Worm (Caenorhabditis elegans) whole organism, L4 larva: ENCODE results near the gene F59F5.3.

Experiments
- D1046.2 ChIP-seq: fragments of 200-800 bp; sonication (Bioruptor generic); IDR thresholded peaks from 2 replicates; pipeline ENCODE4 v1.3.6; 2022; ENCODE audit warnings: missing genetic modification characterization, missing compliant biosample characterization
- F10B5.3 ChIP-seq: sonication (generic microtip); optimal IDR thresholded peaks from 2 replicates; lab custom pipeline; 2016; ENCODE audit warnings: mild to moderate bottlenecking, missing genetic modification characterization, missing compliant biosample characterization
- F49E8.2 ChIP-seq: sonication (generic microtip); optimal IDR thresholded peaks from 2 replicates; lab custom pipeline; 2016; ENCODE audit warnings: missing compliant biosample characterization, mild to moderate bottlenecking, missing genetic modification characterization, borderline replicate concordance
- T20F7.1 ChIP-seq: fragments of 200-800 bp; sonication (Bioruptor generic); optimal IDR thresholded peaks from 2 replicates; lab custom pipeline; 2018; ENCODE audit warnings: mild to moderate bottlenecking, missing genetic modification characterization, missing compliant biosample characterization
- T26A8.4 ChIP-seq: fragments of 200-800 bp; sonication (Bioruptor generic); IDR thresholded peaks from 2 replicates; pipeline ENCODE4 v1.3.6; 2022; ENCODE audit warnings: missing genetic modification characterization, missing compliant biosample characterization
- Y48G9A.11 ChIP-seq: fragments of 200-800 bp; sonication (Bioruptor generic); IDR thresholded peaks from 2 replicates; pipeline ENCODE4 v1.3.6; 2022; ENCODE audit warnings: missing genetic modification reagents, missing genetic modification characterization, missing compliant biosample characterization
- Y75B8A.6 ChIP-seq: fragments of 200-800 bp; sonication (Bioruptor generic); IDR thresholded peaks from 2 replicates; pipeline ENCODE4 v1.3.6; 2022; ENCODE audit warnings: missing genetic modification reagents, missing genetic modification characterization, missing compliant biosample characterization
- ZK546.5 ChIP-seq, 2 experiments: sonication (generic microtip); optimal IDR thresholded peaks; 2 replicates each; lab custom pipeline; 2017; ENCODE audit warnings: missing biosample characterization in 2 of 2, missing genetic modification characterization in 2 of 2
- ceh-28 ChIP-seq: fragments of 150-350 bp; optimal IDR thresholded peaks from 2 replicates; lab custom pipeline; 2014; ENCODE audit warnings: missing biosample characterization, missing genetic modification reagents, missing genetic modification characterization
- ceh-32 ChIP-seq: sonication (generic microtip); optimal IDR thresholded peaks from 2 replicates; lab custom pipeline; 2016; ENCODE audit warnings: mild to moderate bottlenecking, missing genetic modification characterization, missing compliant biosample characterization; ENCODE audit not compliant: poor library complexity
- ceh-82 ChIP-seq: sonication (generic microtip); optimal IDR thresholded peaks from 2 replicates; lab custom pipeline; 2017; ENCODE audit warnings: missing biosample characterization, missing genetic modification characterization
- cey-2 ChIP-seq: sonication (generic microtip); optimal IDR thresholded peaks from 3 replicates; lab custom pipeline; 2017; ENCODE audit warnings: missing genetic modification characterization, mild to moderate bottlenecking, missing compliant biosample characterization, antibody characterized with exemption, borderline replicate concordance; ENCODE audit not compliant: insufficient read depth
- daf-19 ChIP-seq: fragments of 200-800 bp; sonication (Bioruptor generic); conservative IDR thresholded peaks from 2 replicates; pipeline ENCODE4 v1.3.6; 2022; ENCODE audit warnings: missing genetic modification characterization, missing compliant biosample characterization
- dmd-6 ChIP-seq: fragments of 200-800 bp; sonication (Bioruptor generic); IDR thresholded peaks from 2 replicates; pipeline ENCODE4 v1.3.6; 2022; ENCODE audit warnings: missing genetic modification reagents, missing genetic modification characterization, missing compliant biosample characterization
- dmd-8 ChIP-seq: fragments of 200-800 bp; sonication (Bioruptor generic); IDR thresholded peaks from 2 replicates; pipeline ENCODE4 v1.3.6; 2022; ENCODE audit warnings: missing genetic modification characterization, missing compliant biosample characterization
- dve-1 ChIP-seq: sonication (generic microtip); optimal IDR thresholded peaks from 2 replicates; lab custom pipeline; 2017; ENCODE audit warnings: antibody characterized with exemption, mild to moderate bottlenecking, missing genetic modification characterization, missing compliant biosample characterization; ENCODE audit not compliant: insufficient read depth
- egl-43 ChIP-seq: fragments of 200-800 bp; sonication (Bioruptor generic); IDR thresholded peaks from 2 replicates; pipeline ENCODE4 v1.3.6; 2022; ENCODE audit warnings: missing genetic modification reagents, missing genetic modification characterization, missing compliant biosample characterization
- fos-1 ChIP-seq: fragments of 150-350 bp; optimal IDR thresholded peaks from 2 replicates; lab custom pipeline; 2014; ENCODE audit warnings: missing biosample characterization, missing genetic modification characterization
- gei-8 ChIP-seq: fragments of 200-800 bp; sonication (Bioruptor generic); optimal IDR thresholded peaks from 2 replicates; lab custom pipeline; 2018; ENCODE audit warnings: mild to moderate bottlenecking, missing genetic modification characterization, missing compliant biosample characterization
- hlh-30 ChIP-seq: sonication (generic microtip); optimal IDR thresholded peaks from 2 replicates; lab custom pipeline; 2017; ENCODE audit warnings: antibody characterized with exemption, mild to moderate bottlenecking, missing genetic modification characterization, missing compliant biosample characterization; ENCODE audit not compliant: insufficient read depth
- lin-1 ChIP-seq: fragments of 200-800 bp; sonication (Bioruptor generic); IDR thresholded peaks from 2 replicates; pipeline ENCODE4 v1.3.6; 2022; ENCODE audit warnings: missing genetic modification reagents, missing genetic modification characterization, missing compliant biosample characterization
- lin-38 ChIP-seq: fragments of 200-800 bp; sonication (Bioruptor generic); IDR thresholded peaks from 2 replicates; pipeline ENCODE4 v1.3.6; 2022; ENCODE audit warnings: missing genetic modification reagents, missing genetic modification characterization, missing compliant biosample characterization
- lir-3 ChIP-seq: sonication (generic microtip); optimal IDR thresholded peaks from 2 replicates; lab custom pipeline; 2016; ENCODE audit warnings: mild to moderate bottlenecking, missing genetic modification characterization, missing compliant biosample characterization
- madf-9 ChIP-seq: fragments of 200-800 bp; sonication (Bioruptor generic); conservative IDR thresholded peaks from 2 replicates; pipeline ENCODE4 v1.3.6; 2022; ENCODE audit warnings: missing genetic modification reagents, missing genetic modification characterization, missing compliant biosample characterization
- mdl-1 ChIP-seq, 2 experiments: fragments of 150-350 bp in 1 of 2; sonication (generic microtip) in 1 of 2; optimal IDR thresholded peaks; 2 replicates each; lab custom pipeline; 2014 to 2017; ENCODE audit warnings: missing biosample characterization in 2 of 2, missing genetic modification characterization in 2 of 2
- mep-1 ChIP-seq: fragments of 150-350 bp; sonication (generic microtip); optimal IDR thresholded peaks from 3 replicates; lab custom pipeline; 2014; ENCODE audit warnings: missing biosample characterization, missing genetic modification characterization
- mes-2 ChIP-seq: sonication (generic microtip); optimal IDR thresholded peaks from 2 replicates; lab custom pipeline; 2016; ENCODE audit warnings: missing genotype, mild to moderate bottlenecking, missing genetic modification characterization, missing compliant biosample characterization; ENCODE audit not compliant: poor library complexity, severe bottlenecking
- nhr-10 ChIP-seq: fragments of 150-350 bp; optimal IDR thresholded peaks from 2 replicates; lab custom pipeline; 2014; ENCODE audit warnings: missing biosample characterization, missing genetic modification characterization
- nhr-102 ChIP-seq: sonication (generic microtip); optimal IDR thresholded peaks from 2 replicates; lab custom pipeline; 2016; ENCODE audit warnings: mild to moderate bottlenecking, missing genetic modification characterization, moderate library complexity, missing compliant biosample characterization
- nhr-237 ChIP-seq: sonication (generic microtip); optimal IDR thresholded peaks from 2 replicates; lab custom pipeline; 2017; ENCODE audit warnings: missing biosample characterization, missing genetic modification characterization
- nhr-77 ChIP-seq: fragments of 150-350 bp; optimal IDR thresholded peaks from 2 replicates; lab custom pipeline; 2014; ENCODE audit warnings: missing biosample characterization, missing genetic modification characterization
- php-3 ChIP-seq: fragments of 200-800 bp; sonication (Bioruptor generic); IDR thresholded peaks from 2 replicates; pipeline ENCODE4 v1.3.6; 2022; ENCODE audit warnings: missing genetic modification reagents, missing genetic modification characterization, missing compliant biosample characterization
- saeg-2 ChIP-seq: fragments of 200-800 bp; sonication (Bioruptor generic); IDR thresholded peaks from 2 replicates; pipeline ENCODE4 v1.3.6; 2022; ENCODE audit warnings: missing genetic modification reagents, missing genetic modification characterization, missing compliant biosample characterization
- set-16 ChIP-seq: fragments of 200-800 bp; sonication (Bioruptor generic); IDR thresholded peaks from 2 replicates; pipeline ENCODE4 v1.3.6; 2022; ENCODE audit warnings: missing genetic modification reagents, missing genetic modification characterization, missing compliant biosample characterization
- snpc-1.2 ChIP-seq: fragments of 200-800 bp; sonication (Bioruptor generic); IDR thresholded peaks from 2 replicates; pipeline ENCODE4 v1.3.6; 2022; ENCODE audit warnings: missing genetic modification reagents, missing genetic modification characterization, missing compliant biosample characterization
- snpc-4 ChIP-seq: fragments of 150-350 bp; optimal IDR thresholded peaks from 2 replicates; lab custom pipeline; 2014; ENCODE audit warnings: missing biosample characterization, missing genetic modification characterization
- spr-3 ChIP-seq: fragments of 200-800 bp; sonication (Bioruptor generic); optimal IDR thresholded peaks from 2 replicates; lab custom pipeline; 2018; ENCODE audit warnings: mild to moderate bottlenecking, missing genetic modification characterization, missing compliant biosample characterization
- unc-130 ChIP-seq: sonication (generic microtip); optimal IDR thresholded peaks from 2 replicates; lab custom pipeline; 2016; ENCODE audit warnings: missing genetic modification reagents, missing genetic modification characterization, missing compliant biosample characterization
- unc-39 ChIP-seq: sonication (generic microtip); optimal IDR thresholded peaks from 2 replicates; lab custom pipeline; 2017; ENCODE audit warnings: missing biosample characterization, missing genetic modification characterization
- unc-62 ChIP-seq, 3 experiments: fragments of 150-350 bp in 1 of 3; sonication (generic microtip); optimal IDR thresholded peaks in 2 of 3; peaks in 1 of 3; 1 replicate in 1 of 3; 2 replicates in 2 of 3; lab custom pipeline; 2014 to 2017; ENCODE audit warnings: missing biosample characterization in 3 of 3, missing genetic modification characterization in 3 of 3, missing genetic modification reagents in 3 of 3, missing genotype in 1 of 3
- zag-1 ChIP-seq: fragments of 150-350 bp; optimal IDR thresholded peaks from 2 replicates; lab custom pipeline; 2014; ENCODE audit warnings: missing biosample characterization, missing genetic modification characterization
- zfp-2 ChIP-seq: sonication (generic microtip); optimal IDR thresholded peaks from 2 replicates; lab custom pipeline; 2016; ENCODE audit warnings: mild to moderate bottlenecking, missing genetic modification characterization, missing compliant biosample characterization
- zfp-3 ChIP-seq: fragments of 200-800 bp; sonication (Bioruptor generic); conservative IDR thresholded peaks from 2 replicates; pipeline ENCODE4 v1.3.6; 2022; ENCODE audit warnings: missing genetic modification reagents, missing genetic modification characterization, missing compliant biosample characterization

F59F5.3 gene

DNA sequence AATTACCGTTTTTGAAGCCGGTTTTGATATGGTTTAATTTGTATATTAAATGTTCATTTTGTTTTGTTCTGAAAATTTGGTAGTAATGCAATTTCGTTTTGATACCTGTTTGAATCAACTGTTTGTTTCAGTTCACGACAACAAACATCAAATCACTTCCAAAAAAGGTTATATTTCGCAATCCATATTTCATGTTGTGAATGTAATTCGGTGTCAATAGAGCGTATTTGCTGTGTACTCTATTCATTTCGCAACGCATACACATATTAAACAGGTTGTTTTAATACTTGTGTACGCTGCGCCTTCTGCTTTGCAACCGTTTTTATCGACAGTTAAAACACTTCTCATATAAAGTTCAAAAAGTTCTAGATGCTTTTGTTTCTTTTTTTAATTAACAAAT is 34.2 kb upstream of the F59F5.3 start (continued):
- TF ChIP-seq spr-3 (GFP tag; lab: Kevin White, UChicago) (no peak), nhr-237 (tag; lab: Kevin White, UChicago) (no peak), Y48G9A.11 (no peak), nhr-77 (tag; lab: Kevin White, UChicago) (peak; percentile 91), F10B5.3 (tag; lab: Kevin White, UChicago) (no peak), zfp-2 (tag; lab: Kevin White, UChicago) (no peak), T26A8.4 (GFP tag; lab: Robert Waterston, UW) (no peak), Y75B8A.6 (GFP tag; lab: Robert Waterston, UW) (no peak), dve-1 (tag; lab: Kevin White, UChicago) (peak; percentile 56), lin-38 (GFP tag; lab: Robert Waterston, UW) (peak; percentile 89)
- TF ChIP-seq, all 104 proteins: peak for 25

DNA sequence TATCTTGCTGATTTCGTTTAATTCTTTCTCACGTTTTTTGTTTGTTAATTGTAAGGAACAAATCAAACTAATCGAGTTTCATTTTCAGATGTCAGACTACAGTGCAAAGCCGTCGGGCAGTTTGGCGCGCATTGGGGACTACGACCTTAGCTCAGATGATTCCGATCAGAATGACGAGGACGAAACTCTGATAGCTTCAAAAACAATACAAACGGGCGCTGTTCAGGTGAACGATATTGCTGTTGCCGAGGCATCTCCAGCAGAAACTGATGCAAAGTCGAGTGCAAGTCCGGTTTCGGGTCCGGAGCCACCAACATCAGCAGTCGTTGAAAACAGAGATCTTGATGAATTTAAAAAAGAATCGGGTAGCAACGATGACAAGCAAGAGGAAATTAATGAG is 27.0 kb upstream of the F59F5.3 start, which contains the start of gene bet-2:
TSS of gene bet-2 (plus strand) at position 89 of the 400 bp plus-strand sequence.
- TF ChIP-seq unc-62 (GFP tag; optimal IDR thresholded peaks at IDR 0.05 in 1 of 2; lab: Kevin White, UChicago) (peak in 1 of 2 experiments; percentile 97), unc-62 (tag; optimal IDR thresholded peaks at IDR 0.05; lab: Kevin White, UChicago) (no peak), unc-130 (no peak), dve-1 (tag; lab: Kevin White, UChicago) (no peak), saeg-2 (no peak)
- TF ChIP-seq, all 104 proteins: peak for 1

DNA sequence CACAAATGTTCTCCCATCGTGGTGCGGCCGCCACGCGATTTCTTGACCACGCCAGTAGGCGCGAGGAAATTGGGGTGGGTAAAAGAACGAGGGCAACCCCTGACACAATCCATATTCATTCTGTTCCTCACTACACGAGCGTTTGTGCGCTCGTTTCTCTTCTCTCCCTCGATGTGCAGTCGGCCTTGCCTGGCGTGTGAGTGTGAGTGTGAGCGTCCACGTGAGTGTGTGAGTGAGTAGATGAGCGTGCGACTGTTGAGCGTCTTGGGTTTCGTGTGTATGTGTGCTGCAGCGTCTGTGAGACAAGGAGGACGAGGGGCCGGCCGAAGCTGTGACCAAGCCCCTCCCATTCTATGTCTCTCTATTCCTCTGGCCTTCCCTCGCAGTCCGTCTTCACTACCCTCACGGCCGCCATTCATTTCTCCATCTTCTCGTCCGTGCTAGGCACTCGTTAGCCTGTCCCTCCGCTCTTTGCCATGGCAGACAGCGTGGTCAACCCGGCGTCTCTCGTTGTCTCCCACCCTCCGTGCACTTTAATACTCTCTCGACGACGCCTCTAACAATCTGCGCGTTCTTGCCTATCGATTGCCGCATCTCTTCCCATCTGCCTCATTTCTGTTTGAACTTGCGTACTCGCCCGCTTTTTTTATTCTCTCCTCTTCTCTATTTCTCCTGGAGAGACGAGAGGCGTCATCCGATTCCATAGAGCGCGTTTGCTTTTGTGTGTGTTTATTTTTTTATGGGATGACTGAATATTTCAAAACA is 26.4 kb upstream of the F59F5.3 start:
- TF ChIP-seq fos-1 (tag; lab: Kevin White, UChicago) (no peak), dmd-6 (GFP tag; lab: Robert Waterston, UW) (peak; percentile 80), nhr-102 (tag; lab: Kevin White, UChicago) (peak; percentile 80), ceh-32 (tag; lab: Kevin White, UChicago) (peak; percentile 72), mdl-1 (tag; optimal IDR thresholded peaks at IDR 0.05; lab: Kevin White, UChicago) (peak; percentile 95 to 98), F49E8.2 (tag; lab: Kevin White, UChicago) (no peak), daf-19 (no peak), snpc-1.2 (GFP tag; lab: Robert Waterston, UW) (no peak), lir-3 (peak; percentile 77), lin-1 (GFP tag; lab: Robert Waterston, UW) (peak; percentile 39), hlh-30 (tag; lab: Kevin White, UChicago) (peak; percentile 99), dve-1 (tag; lab: Kevin White, UChicago) (peak; percentile 97), ceh-28 (tag; lab: Kevin White, UChicago) (peak; percentile 87), php-3 (GFP tag; lab: Robert Waterston, UW) (0 out of 2 replicates have a peak, but pooled peaks have one; percentile 8), D1046.2 (GFP tag; lab: Robert Waterston, UW) (0 out of 2 replicates have a peak, but pooled peaks have one; percentile 8), spr-3 (GFP tag; lab: Kevin White, UChicago) (peak; percentile 45), saeg-2 (peak; percentile 73), zag-1 (peak; percentile 80), mes-2 (tag; lab: Kevin White, UChicago) (peak; percentile 81), egl-43 (peak; percentile 92), unc-39 (tag; lab: Kevin White, UChicago) (no peak), snpc-4 (tag; lab: Kevin White, UChicago) (peak; percentile 4), T26A8.4 (GFP tag; lab: Robert Waterston, UW) (peak; percentile 85), nhr-10 (peak; percentile 53), gei-8 (GFP tag; lab: Kevin White, UChicago) (peak; percentile 85), mep-1 (tag; lab: Kevin White, UChicago) (peak; percentile 93), zfp-3 (GFP tag; lab: Robert Waterston, UW) (no peak), madf-9 (peak; percentile 61), set-16 (GFP tag; lab: Robert Waterston, UW) (peak; percentile 98), cey-2 (tag; lab: Kevin White, UChicago) (no peak), unc-130 (no peak), dmd-8 (GFP tag; lab: Robert Waterston, UW) (0 out of 2 replicates have a peak, but pooled peaks have one; percentile 48), T20F7.1 (GFP tag; lab: Kevin White, UChicago) (peak; percentile 78), ceh-82 (tag; lab: Kevin White, UChicago) (no peak), nhr-237 (tag; lab: Kevin White, UChicago) (no peak), ZK546.5 (tag; optimal IDR thresholded peaks at IDR 0.05; lab: Kevin White, UChicago) (no peak)
